Fruit fly (Drosophila melanogaster): ENCODE data around the gene Cp38.
A peak's percentile ranks its signal among the peaks of the same experiment; 100 is the strongest.

The Cp38 gene

dm6 chrX:8436656-8437284 is 44.9 kb upstream of the Cp38 start, which contains the start of gene CG1440 (continued):
- no peak for TF ChIP-seq bowl (GFP tag; IDR thresholded peaks at IDR 0.05)
- TF ChIP-seq CG33557 (GFP tag; optimal IDR thresholded peaks at IDR 0.05) = no peak
- TF ChIP-seq HHEX (GFP tag; optimal IDR thresholded peaks at IDR 0.05) = no peak
- no peak for TF ChIP-seq CG4328 (GFP tag; optimal IDR thresholded peaks at IDR 0.05)
- TF ChIP-seq vnd (GFP tag; IDR thresholded peaks at IDR 0.05; ENCODE audit: partially characterized antibody) = no peak
- TF ChIP-seq CG12219 (GFP tag; optimal IDR thresholded peaks at IDR 0.05) = no peak
- TF ChIP-seq CG7839 (tag; optimal IDR thresholded peaks at IDR 0.05) = no peak
- no peak for TF ChIP-seq CG4820 (GFP tag; optimal IDR thresholded peaks at IDR 0.05)
- TF ChIP-seq CG3281 (GFP tag; optimal IDR thresholded peaks at IDR 0.05) = no peak
- peak; percentile 28 for TF ChIP-seq pho (GFP tag; optimal IDR thresholded peaks at IDR 0.05)
- TF ChIP-seq C15 (GFP tag; IDR thresholded peaks at IDR 0.05) = no peak
- TF ChIP-seq CG10431 (GFP tag; optimal IDR thresholded peaks at IDR 0.05) = no peak
- TF ChIP-seq nerfin-2 (GFP tag; IDR thresholded peaks at IDR 0.05; ENCODE audit: partially characterized antibody) = no peak
- TF ChIP-seq Sry-β (GFP tag; optimal IDR thresholded peaks at IDR 0.05) = no peak
- no peak for TF ChIP-seq tna (GFP tag; IDR thresholded peaks at IDR 0.05; ENCODE audit: partially characterized antibody)
- peak; percentile 66 for TF ChIP-seq CG12391 (tag; optimal IDR thresholded peaks at IDR 0.05)
- no peak for TF ChIP-seq Atf3 (GFP tag; optimal IDR thresholded peaks at IDR 0.05)
- no peak for TF ChIP-seq HmgD (GFP tag; optimal IDR thresholded peaks at IDR 0.05)
- no peak for TF ChIP-seq pnt (GFP tag; optimal IDR thresholded peaks at IDR 0.05)
- no peak for TF ChIP-seq ac (GFP tag; optimal IDR thresholded peaks at IDR 0.05)
- TF ChIP-seq lilli (GFP tag; optimal IDR thresholded peaks at IDR 0.05) = peak; percentile 28
- no peak for TF ChIP-seq lola (GFP tag; optimal IDR thresholded peaks at IDR 0.05)
- no peak for TF ChIP-seq Poxn (GFP tag; IDR thresholded peaks at IDR 0.05)
- no peak for TF ChIP-seq CG17385 (GFP tag; optimal IDR thresholded peaks at IDR 0.05)
- TF ChIP-seq abd-A (tag; optimal IDR thresholded peaks at IDR 0.05) = no peak
- no peak for TF ChIP-seq CG11696 (GFP tag; IDR thresholded peaks at IDR 0.05)
- no peak for TF ChIP-seq Trl (optimal IDR thresholded peaks at IDR 0.05)
- TF ChIP-seq Trl (GFP tag; optimal IDR thresholded peaks at IDR 0.05) = peak; percentile 10
- no peak for TF ChIP-seq fd102C (GFP tag; optimal IDR thresholded peaks at IDR 0.05)
- TF ChIP-seq MESR4 (GFP tag; optimal IDR thresholded peaks at IDR 0.05) = peak; percentile 42
- TF ChIP-seq bsh (GFP tag; optimal IDR thresholded peaks at IDR 0.05) = peak in 1 of 2 experiments; percentile 46
- TF ChIP-seq pan (optimal IDR thresholded peaks at IDR 0.05) = no peak
- no peak for TF ChIP-seq pan (GFP tag; optimal IDR thresholded peaks at IDR 0.05 in 1 of 2, IDR thresholded peaks at IDR 0.05 in 1 of 2)
- no peak for TF ChIP-seq sim (GFP tag; IDR thresholded peaks at IDR 0.05)
- TF ChIP-seq MBD-R2 (GFP tag; IDR thresholded peaks at IDR 0.05) = peak; percentile 75
- TF ChIP-seq nmo (GFP tag; optimal IDR thresholded peaks at IDR 0.05) = peak; percentile 43
- no peak for TF ChIP-seq exex (tag; optimal IDR thresholded peaks at IDR 0.05)
- no peak for TF ChIP-seq CG11695 (GFP tag; IDR thresholded peaks at IDR 0.05)
- no peak for TF ChIP-seq Ssrp (tag; optimal IDR thresholded peaks at IDR 0.05)
- no peak for TF ChIP-seq Dfd (GFP tag; optimal IDR thresholded peaks at IDR 0.05)
- no peak for TF ChIP-seq ci (GFP tag; IDR thresholded peaks at IDR 0.05)
- no peak for TF ChIP-seq Hand (GFP tag; optimal IDR thresholded peaks at IDR 0.05)
- TF ChIP-seq h (optimal IDR thresholded peaks at IDR 0.05) = no peak
- no peak for TF ChIP-seq CG5953 (GFP tag; IDR thresholded peaks at IDR 0.05)
- TF ChIP-seq D19A (tag; optimal IDR thresholded peaks at IDR 0.05) = no peak
- TF ChIP-seq CG12769 (tag; optimal IDR thresholded peaks at IDR 0.05) = no peak
- TF ChIP-seq pita (GFP tag; optimal IDR thresholded peaks at IDR 0.05) = no peak
- no peak for TF ChIP-seq crol (GFP tag; IDR thresholded peaks at IDR 0.05)
- TF ChIP-seq Rx (GFP tag; IDR thresholded peaks at IDR 0.05) = no peak
- TF ChIP-seq Spps (tag; optimal IDR thresholded peaks at IDR 0.05) = no peak
- TF ChIP-seq Chrac-16 (GFP tag; optimal IDR thresholded peaks at IDR 0.05) = no peak
